Worm (Caenorhabditis elegans): ENCODE results near the gene nsy-7.

DNA sequence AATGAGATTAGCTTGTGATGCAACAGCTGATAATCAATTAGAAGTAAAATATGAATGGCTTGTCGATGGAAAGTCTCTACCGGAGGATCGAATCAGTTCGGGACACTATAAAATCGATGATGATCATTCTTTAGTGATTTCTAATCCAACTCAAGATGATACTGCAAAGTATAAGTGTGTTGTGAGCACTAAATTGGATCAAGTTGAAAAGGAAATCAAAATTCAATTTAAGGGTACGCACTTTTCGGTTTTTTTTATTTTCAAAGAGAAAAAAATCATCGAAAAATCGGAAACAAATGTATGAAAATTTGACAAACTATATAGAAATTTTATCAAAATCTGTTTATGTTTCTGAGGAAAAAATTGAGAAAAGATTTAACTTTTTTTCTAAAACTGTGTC lies 9.9 kb downstream of the nsy-7 start:
- no peak for TF ChIP-seq W03F9.2 (tag; optimal IDR thresholded peaks at IDR 0.05)
- no peak for TF ChIP-seq him-1 (tag; optimal IDR thresholded peaks at IDR 0.05)
- no peak for TF ChIP-seq dao-5 (tag; optimal IDR thresholded peaks at IDR 0.05)
